Fruit fly (Drosophila melanogaster) S2 (cell line): ENCODE data around the gene CG34174.

Experiments
- CG8478 ChIP-seq: fragments of >200 bp; optimal IDR thresholded peaks from 2 replicates; lab custom pipeline; 2018
- CTCF ChIP-seq, 2 experiments: fragments of >200 bp; optimal IDR thresholded peaks; 2 replicates each; lab custom pipeline; 2018

- TF ChIP-seq CTCF (optimal IDR thresholded peaks at IDR 0.05; lab: Kevin White, UChicago) (no peak), CG8478 (lab: Kevin White, UChicago) (no peak)
Measured at dm6 chr2L:2178810-2179143, 35.3 kb upstream of the CG34174 start.
